Worm (Caenorhabditis elegans) whole organism, L4 larva: ENCODE results near the gene T02H6.7.

ENCODE experiments used
- F10B5.3 ChIP-seq: sonication (generic microtip); optimal IDR thresholded peaks from 2 replicates; lab custom pipeline; 2016; ENCODE audit warnings: mild to moderate bottlenecking, missing genetic modification characterization, missing compliant biosample characterization
- F44E2.7 ChIP-seq: fragments of 200-800 bp; sonication (Bioruptor generic); IDR thresholded peaks from 2 replicates; pipeline ENCODE4 v2.1.2; 2022; ENCODE audit warnings: missing genetic modification characterization, missing compliant biosample characterization
- R02D3.7 ChIP-seq: fragments of 150-350 bp; sonication (generic microtip); optimal IDR thresholded peaks from 3 replicates; lab custom pipeline; 2014; ENCODE audit warnings: missing biosample characterization, missing genetic modification characterization
- T20F7.1 ChIP-seq: fragments of 200-800 bp; sonication (Bioruptor generic); optimal IDR thresholded peaks from 2 replicates; lab custom pipeline; 2018; ENCODE audit warnings: mild to moderate bottlenecking, missing genetic modification characterization, missing compliant biosample characterization
- Y75B8A.6 ChIP-seq: fragments of 200-800 bp; sonication (Bioruptor generic); IDR thresholded peaks from 2 replicates; pipeline ENCODE4 v1.3.6; 2022; ENCODE audit warnings: missing genetic modification reagents, missing genetic modification characterization, missing compliant biosample characterization
- aha-1 ChIP-seq: fragments of 150-350 bp; peaks from one replicate; lab custom pipeline; 2014; ENCODE audit warnings: missing biosample characterization, missing genetic modification characterization
- aly-2 ChIP-seq: sonication (generic microtip); optimal IDR thresholded peaks from 2 replicates; lab custom pipeline; 2018; ENCODE audit warnings: missing biosample characterization, missing genetic modification characterization
- ama-1 ChIP-seq: fragments of 150-350 bp; optimal IDR thresholded peaks from 2 replicates; lab custom pipeline; 2014; ENCODE audit warnings: inconsistent platforms, mixed read lengths
- arid-1 ChIP-seq: fragments of 200-800 bp; sonication (Bioruptor generic); conservative IDR thresholded peaks from 2 replicates; pipeline ENCODE4 v1.3.6; 2022; ENCODE audit warnings: missing genetic modification reagents, missing genetic modification characterization, missing compliant biosample characterization
- ceh-20 ChIP-seq: fragments of 200-800 bp; sonication (Bioruptor generic); IDR thresholded peaks from 2 replicates; pipeline ENCODE4 v1.3.6; 2022; ENCODE audit warnings: missing genetic modification reagents, missing genetic modification characterization, missing compliant biosample characterization
- ceh-28 ChIP-seq: fragments of 150-350 bp; optimal IDR thresholded peaks from 2 replicates; lab custom pipeline; 2014; ENCODE audit warnings: missing biosample characterization, missing genetic modification reagents, missing genetic modification characterization
- ceh-62 ChIP-seq: sonication (generic microtip); optimal IDR thresholded peaks from 2 replicates; lab custom pipeline; 2017; ENCODE audit warnings: missing biosample characterization, missing genetic modification characterization
- daf-16 ChIP-seq, 3 experiments: sonication (generic microtip); optimal IDR thresholded peaks; 2 replicates each; lab custom pipeline; 2016 to 2017; ENCODE audit warnings: missing genetic modification characterization in 3 of 3, missing genetic modification reagents in 3 of 3, mild to moderate bottlenecking in 2 of 3, missing compliant biosample characterization in 2 of 3, missing biosample characterization in 1 of 3, moderate library complexity in 1 of 3
- daf-8 ChIP-seq: fragments of 200-800 bp; sonication (Bioruptor generic); IDR thresholded peaks from 2 replicates; pipeline ENCODE4 v1.3.6; 2022; ENCODE audit warnings: missing genetic modification characterization, missing compliant biosample characterization
- duxl-1 ChIP-seq: sonication (generic microtip); optimal IDR thresholded peaks from 2 replicates; lab custom pipeline; 2016; ENCODE audit warnings: mild to moderate bottlenecking, missing genetic modification characterization, moderate library complexity, missing compliant biosample characterization; ENCODE audit not compliant: poor library complexity
- dve-1 ChIP-seq: sonication (generic microtip); optimal IDR thresholded peaks from 2 replicates; lab custom pipeline; 2017; ENCODE audit warnings: antibody characterized with exemption, mild to moderate bottlenecking, missing genetic modification characterization, missing compliant biosample characterization; ENCODE audit not compliant: insufficient read depth
- egl-27 ChIP-seq: sonication (generic microtip); optimal IDR thresholded peaks from 3 replicates; lab custom pipeline; 2017; ENCODE audit warnings: missing biosample characterization, missing genetic modification reagents, missing genetic modification characterization
- lin-1 ChIP-seq: fragments of 200-800 bp; sonication (Bioruptor generic); IDR thresholded peaks from 2 replicates; pipeline ENCODE4 v1.3.6; 2022; ENCODE audit warnings: missing genetic modification reagents, missing genetic modification characterization, missing compliant biosample characterization
- lin-38 ChIP-seq: fragments of 200-800 bp; sonication (Bioruptor generic); IDR thresholded peaks from 2 replicates; pipeline ENCODE4 v1.3.6; 2022; ENCODE audit warnings: missing genetic modification reagents, missing genetic modification characterization, missing compliant biosample characterization
- lin-39 ChIP-seq: fragments of 150-350 bp; optimal IDR thresholded peaks from 2 replicates; lab custom pipeline; 2014; ENCODE audit warnings: missing biosample characterization, missing genetic modification reagents, missing genetic modification characterization
- mes-2 ChIP-seq: sonication (generic microtip); optimal IDR thresholded peaks from 2 replicates; lab custom pipeline; 2016; ENCODE audit warnings: missing genotype, mild to moderate bottlenecking, missing genetic modification characterization, missing compliant biosample characterization; ENCODE audit not compliant: poor library complexity, severe bottlenecking
- mxl-3 ChIP-seq: fragments of 200-800 bp; sonication (Bioruptor generic); optimal IDR thresholded peaks from 2 replicates; lab custom pipeline; 2018; ENCODE audit warnings: mild to moderate bottlenecking, missing genetic modification characterization, missing compliant biosample characterization
- php-3 ChIP-seq: fragments of 200-800 bp; sonication (Bioruptor generic); IDR thresholded peaks from 2 replicates; pipeline ENCODE4 v1.3.6; 2022; ENCODE audit warnings: missing genetic modification reagents, missing genetic modification characterization, missing compliant biosample characterization
- saeg-2 ChIP-seq: fragments of 200-800 bp; sonication (Bioruptor generic); IDR thresholded peaks from 2 replicates; pipeline ENCODE4 v1.3.6; 2022; ENCODE audit warnings: missing genetic modification reagents, missing genetic modification characterization, missing compliant biosample characterization
- set-16 ChIP-seq: fragments of 200-800 bp; sonication (Bioruptor generic); IDR thresholded peaks from 2 replicates; pipeline ENCODE4 v1.3.6; 2022; ENCODE audit warnings: missing genetic modification reagents, missing genetic modification characterization, missing compliant biosample characterization
- snpc-1.2 ChIP-seq: fragments of 200-800 bp; sonication (Bioruptor generic); IDR thresholded peaks from 2 replicates; pipeline ENCODE4 v1.3.6; 2022; ENCODE audit warnings: missing genetic modification reagents, missing genetic modification characterization, missing compliant biosample characterization
- snpc-4 ChIP-seq: fragments of 150-350 bp; optimal IDR thresholded peaks from 2 replicates; lab custom pipeline; 2014; ENCODE audit warnings: missing biosample characterization, missing genetic modification characterization
- spr-1 ChIP-seq: sonication (generic microtip); optimal IDR thresholded peaks from 2 replicates; lab custom pipeline; 2016; ENCODE audit warnings: mild to moderate bottlenecking, missing genetic modification characterization, missing compliant biosample characterization
- tag-97 ChIP-seq: fragments of 200-800 bp; sonication (Bioruptor generic); IDR thresholded peaks from 2 replicates; pipeline ENCODE4 v1.3.6; 2022; ENCODE audit warnings: missing genetic modification characterization, missing compliant biosample characterization
- unc-62 ChIP-seq, 3 experiments: fragments of 150-350 bp in 1 of 3; sonication (generic microtip); optimal IDR thresholded peaks in 2 of 3; peaks in 1 of 3; 1 replicate in 1 of 3; 2 replicates in 2 of 3; lab custom pipeline; 2014 to 2017; ENCODE audit warnings: missing biosample characterization in 3 of 3, missing genetic modification characterization in 3 of 3, missing genetic modification reagents in 3 of 3, missing genotype in 1 of 3
- zip-11 ChIP-seq: fragments of 200-800 bp; sonication (Bioruptor generic); IDR thresholded peaks from 2 replicates; pipeline ENCODE4 v1.3.6; 2022; ENCODE audit warnings: missing genetic modification characterization, missing compliant biosample characterization
- ztf-11 ChIP-seq: fragments of 150-350 bp; optimal IDR thresholded peaks from 2 replicates; lab custom pipeline; 2014; ENCODE audit warnings: missing biosample characterization, missing genetic modification characterization
- ztf-7 ChIP-seq: fragments of 150-350 bp; optimal IDR thresholded peaks from 2 replicates; lab custom pipeline; 2014; ENCODE audit warnings: missing biosample characterization, missing genetic modification characterization

Gene T02H6.7

DNA sequence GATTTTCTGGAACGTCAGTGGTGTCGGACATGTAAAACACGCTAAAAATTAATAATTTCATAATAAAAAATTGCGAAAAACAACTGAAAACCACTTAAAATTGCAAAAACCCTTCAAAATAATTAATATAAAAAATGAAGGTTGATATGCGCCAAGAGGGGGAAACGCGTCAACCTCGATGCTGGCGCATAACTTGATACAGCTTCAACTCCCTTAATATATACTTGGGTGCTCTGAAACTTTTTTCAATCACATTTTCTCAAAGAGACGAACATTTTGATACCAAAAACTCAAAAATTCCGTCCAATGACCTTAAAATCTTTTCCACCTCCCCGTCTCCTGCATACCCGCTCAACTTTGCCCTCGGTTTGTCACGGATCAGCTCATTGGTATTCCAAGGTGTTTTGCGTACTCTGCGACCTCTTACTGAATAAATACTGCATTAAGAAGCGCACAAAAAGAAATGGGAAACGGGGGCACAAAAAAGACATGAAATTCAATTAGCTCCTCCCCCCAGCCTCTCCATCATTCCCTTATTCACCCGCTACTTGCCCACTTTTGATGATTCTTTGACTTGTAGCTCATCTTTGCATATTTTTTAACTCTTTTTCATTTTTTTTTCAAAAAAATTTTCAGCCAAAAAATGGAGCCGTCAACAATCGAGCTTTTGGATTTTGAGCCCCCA lies 32.0 kb upstream of the T02H6.7 start, which contains the start of the genes K07E8.7 and frpr-14:
K07E8.7 (minus strand) TSS at position 47 of the 685 bp plus-strand sequence.
frpr-14 (plus strand) TSS at position 635 of the 685 bp plus-strand sequence.
- TF ChIP-seq Y75B8A.6 (GFP tag; lab: Robert Waterston, UW) = no peak
- TF ChIP-seq aha-1 = peak; percentile 24
- peak; percentile 32 for TF ChIP-seq mes-2 (tag; lab: Kevin White, UChicago)
- TF ChIP-seq ztf-7 (tag; lab: Kevin White, UChicago) = no peak
- TF ChIP-seq lin-38 (GFP tag; lab: Robert Waterston, UW) = peak; percentile 46
- TF ChIP-seq lin-1 (GFP tag; lab: Robert Waterston, UW) = no peak
- TF ChIP-seq daf-16 (GFP tag; optimal IDR thresholded peaks at IDR 0.05; lab: Kevin White, UChicago) = no peak
- no peak for TF ChIP-seq daf-16 (tag; optimal IDR thresholded peaks at IDR 0.05; lab: Kevin White, UChicago)

DNA sequence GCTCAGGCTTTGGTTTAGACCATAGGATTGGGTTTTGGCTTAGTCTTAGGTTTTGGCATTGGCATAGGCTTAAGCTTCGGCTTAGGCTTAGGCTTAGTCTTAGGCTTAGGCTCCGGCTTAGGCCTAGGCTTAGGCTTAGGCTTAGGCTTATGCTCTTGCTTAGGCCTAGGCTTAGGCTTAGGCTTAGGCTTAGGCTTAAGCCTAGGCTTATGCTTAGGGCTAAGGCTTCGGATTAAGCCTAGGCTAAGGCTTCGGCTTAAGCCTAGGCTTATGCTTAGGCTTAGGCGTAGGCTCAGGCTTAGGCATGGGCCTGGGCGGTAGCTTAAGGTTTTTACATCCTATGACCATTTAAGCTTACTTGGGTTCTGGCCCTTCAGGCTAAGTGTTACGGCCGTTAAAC lies 31.1 kb upstream of the T02H6.7 start:
- TF ChIP-seq duxl-1 (tag; lab: Kevin White, UChicago) (no peak), unc-62 (GFP tag; optimal IDR thresholded peaks at IDR 0.05 in 1 of 2; lab: Kevin White, UChicago) (peak in 1 of 2 experiments; percentile 12), unc-62 (tag; optimal IDR thresholded peaks at IDR 0.05; lab: Kevin White, UChicago) (no peak), ama-1 (lab: Kevin White, UChicago) (no peak)

DNA sequence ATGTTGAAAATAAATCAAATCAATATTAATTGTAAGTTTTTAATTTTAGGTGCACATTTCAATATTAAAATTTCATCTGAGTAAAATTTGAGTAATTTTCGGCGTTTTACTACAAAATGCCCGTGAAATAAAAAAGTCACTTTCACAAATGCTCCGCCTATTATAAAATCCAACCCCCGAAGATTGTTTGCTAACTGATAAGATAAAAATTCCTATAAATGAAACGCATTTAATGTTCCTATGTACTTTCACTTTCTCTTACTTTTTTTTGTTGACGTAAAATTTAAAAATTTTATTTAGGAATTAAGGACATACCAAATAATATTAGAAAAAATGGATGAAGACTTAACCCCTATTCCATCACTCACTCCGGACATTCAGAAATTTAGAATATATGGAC lies 24.1 kb upstream of the T02H6.7 start, which contains the start of gene sdz-24:
sdz-24 (plus strand) TSS at position 301 of the 400 bp plus-strand sequence.
- TF ChIP-seq php-3 (no peak), daf-8 (GFP tag; lab: Robert Waterston, UW) (no peak), F44E2.7 (GFP tag; lab: Robert Waterston, UW) (no peak), dve-1 (tag; lab: Kevin White, UChicago) (no peak), ceh-28 (tag; lab: Kevin White, UChicago) (no peak), T20F7.1 (GFP tag; lab: Kevin White, UChicago) (no peak), ceh-20 (GFP tag; lab: Robert Waterston, UW) (no peak), spr-1 (no peak), zip-11 (no peak), ztf-11 (no peak), R02D3.7 (no peak), saeg-2 (no peak)

DNA sequence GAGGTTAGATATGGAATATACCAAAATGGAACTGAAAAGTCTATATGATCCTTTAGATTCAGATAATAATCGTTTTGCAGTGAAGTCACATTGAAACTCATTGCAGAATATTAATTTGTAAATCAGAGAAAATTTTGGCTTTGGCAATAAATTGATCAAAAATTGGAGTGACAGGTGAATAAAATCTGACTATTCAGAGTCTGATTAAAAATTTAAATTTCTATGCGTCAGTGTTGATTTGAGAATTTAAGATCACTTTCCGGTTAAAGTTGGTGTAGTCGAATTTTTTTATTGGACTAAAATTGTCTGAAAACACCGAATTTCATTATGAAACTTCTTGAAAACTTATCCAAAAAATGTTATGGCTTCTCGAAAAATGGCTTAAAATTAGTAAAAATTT lies 20.7 kb upstream of the T02H6.7 start, which contains the start of gene sri-45:
sri-45 (minus strand) TSS at position 101 of the 400 bp plus-strand sequence.
- TF ChIP-seq aha-1 (peak; percentile 36), snpc-4 (no peak)

DNA sequence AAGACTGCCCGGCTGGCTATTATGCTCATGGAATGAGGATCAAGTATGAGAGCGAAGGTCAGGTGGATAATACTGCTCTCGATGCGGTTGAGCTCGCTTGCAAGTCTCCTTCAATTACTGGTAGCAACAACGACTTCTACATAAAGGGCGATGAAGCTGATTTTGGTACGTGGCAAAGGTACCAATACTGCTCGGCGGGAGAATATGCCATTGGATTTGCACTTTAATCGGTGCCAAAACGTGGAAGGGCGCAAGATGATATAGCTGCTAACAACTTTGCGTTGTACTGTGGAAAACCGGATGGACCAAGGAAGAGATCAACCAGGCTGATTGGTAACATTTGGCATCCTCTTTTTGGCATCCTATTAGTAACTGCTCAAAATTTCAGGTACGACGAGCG lies 14.6 kb upstream of the T02H6.7 start:
- TF ChIP-seq unc-62 (GFP tag; optimal IDR thresholded peaks at IDR 0.05 in 1 of 2; lab: Kevin White, UChicago) (peak in 1 of 2 experiments; percentile 68), unc-62 (tag; optimal IDR thresholded peaks at IDR 0.05; lab: Kevin White, UChicago) (no peak), F44E2.7 (GFP tag; lab: Robert Waterston, UW) (no peak; the same call in 1 of the 2 replicates)

DNA sequence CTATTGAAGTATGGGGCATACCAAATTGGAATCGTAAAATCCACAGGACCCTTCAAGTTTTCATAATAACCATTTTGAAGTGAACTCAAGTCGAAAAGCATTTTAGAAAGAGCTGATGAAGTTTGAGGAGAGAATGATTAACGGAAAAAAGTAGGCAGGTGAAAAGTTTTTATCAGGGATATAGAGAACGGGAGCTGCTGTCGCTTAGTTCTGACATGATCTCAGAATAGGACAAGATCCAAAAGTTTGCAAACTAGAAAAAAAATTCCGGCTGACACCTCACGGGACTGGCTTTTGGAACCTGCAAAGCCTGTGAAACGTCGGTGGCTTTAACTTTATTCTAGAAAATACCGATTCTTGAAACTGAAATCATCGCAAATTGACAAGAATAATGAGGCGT lies 11.4 kb upstream of the T02H6.7 start, which contains the start of gene sri-46:
sri-46 (minus strand) TSS at position 101 of the 400 bp plus-strand sequence.
- no peak for TF ChIP-seq aly-2
- no peak for TF ChIP-seq dve-1 (tag; lab: Kevin White, UChicago)
- no peak for TF ChIP-seq lin-39 (tag; lab: Kevin White, UChicago)
- no peak for TF ChIP-seq tag-97 (GFP tag; lab: Robert Waterston, UW)
- no peak for TF ChIP-seq aha-1
- no peak for TF ChIP-seq arid-1 (GFP tag; lab: Robert Waterston, UW)
- TF ChIP-seq mxl-3 (GFP tag; lab: Kevin White, UChicago) = no peak
- TF ChIP-seq ceh-62 = no peak
- no peak for TF ChIP-seq egl-27
- no peak for TF ChIP-seq snpc-1.2 (GFP tag; lab: Robert Waterston, UW)
- no peak for TF ChIP-seq F10B5.3 (tag; lab: Kevin White, UChicago)
- no peak for TF ChIP-seq ceh-28 (tag; lab: Kevin White, UChicago)
- TF ChIP-seq set-16 (GFP tag; lab: Robert Waterston, UW) = no peak
